Fruit fly (Drosophila melanogaster) whole organism, embryonic: Measurements from ENCODE around the gene CG10801.

Experiments used
- ATbp ChIP-seq: fragments of 200-800 bp; sonication (Bioruptor generic); optimal IDR thresholded peaks from 2 replicates; lab custom pipeline; 2017; ENCODE audit warnings: missing biosample characterization, mild to moderate bottlenecking, missing genetic modification characterization, missing genetic modification reagents
- Ada2b ChIP-seq: fragments of 200-800 bp; sonication (Bioruptor generic); IDR thresholded peaks from 2 replicates; pipeline ENCODE4 v1.3.6; 2022; ENCODE audit warnings: missing biosample characterization, missing genetic modification characterization
- B-H1 ChIP-seq: fragments of 200-800 bp; sonication (Bioruptor generic); IDR thresholded peaks from 3 replicates; pipeline ENCODE4 v1.3.6; 2022; ENCODE audit warnings: missing biosample characterization, missing genetic modification characterization
- CG10267 ChIP-seq: fragments of 200-800 bp; sonication (Bioruptor generic); optimal IDR thresholded peaks from 2 replicates; lab custom pipeline; 2018; ENCODE audit warnings: missing biosample characterization, mild to moderate bottlenecking, missing genetic modification characterization, moderate library complexity
- CG10654 ChIP-seq: fragments of 200-800 bp; sonication (Bioruptor generic); optimal IDR thresholded peaks from 2 replicates; lab custom pipeline; 2016; ENCODE audit warnings: missing biosample characterization, missing genetic modification characterization
- CG11247 ChIP-seq: fragments of 200-800 bp; sonication (Bioruptor generic); IDR thresholded peaks from 2 replicates; pipeline ENCODE4 v1.3.6; 2022; ENCODE audit warnings: missing biosample characterization, missing genetic modification characterization
- CG11456 ChIP-seq: fragments of 200-800 bp; sonication (Bioruptor generic); IDR thresholded peaks from 3 replicates; pipeline ENCODE4 v1.3.6; 2022; ENCODE audit warnings: missing biosample characterization, missing genetic modification characterization
- CG11504 ChIP-seq: fragments of 200-800 bp; sonication (Bioruptor generic); optimal IDR thresholded peaks from 3 replicates; lab custom pipeline; 2019; ENCODE audit warnings: missing biosample characterization, mild to moderate bottlenecking, missing genetic modification characterization, moderate library complexity
- CG13123 ChIP-seq: fragments of 200-800 bp; sonication (Bioruptor generic); optimal IDR thresholded peaks from 2 replicates; lab custom pipeline; 2016; ENCODE audit warnings: missing biosample characterization, missing genetic modification characterization
- CG13775 ChIP-seq: fragments of 200-800 bp; sonication (Bioruptor generic); optimal IDR thresholded peaks from 3 replicates; lab custom pipeline; 2017; ENCODE audit warnings: missing biosample characterization, mild to moderate bottlenecking, missing genetic modification characterization
- CG14050 ChIP-seq: fragments of 200-800 bp; sonication (Bioruptor generic); IDR thresholded peaks from 3 replicates; pipeline ENCODE4 v1.3.6; 2022; ENCODE audit warnings: missing biosample characterization, missing genetic modification characterization
- CG14710 ChIP-seq: fragments of 200-800 bp; sonication (Bioruptor generic); optimal IDR thresholded peaks from 3 replicates; lab custom pipeline; 2019; ENCODE audit warnings: missing biosample characterization, mild to moderate bottlenecking, missing genetic modification characterization, moderate library complexity
- CG17829 ChIP-seq: fragments of 200-800 bp; optimal IDR thresholded peaks from 2 replicates; lab custom pipeline; 2019; ENCODE audit warnings: missing biosample characterization, mild to moderate bottlenecking, missing genetic modification characterization, moderate library complexity
- CG2875 ChIP-seq: fragments of 200-800 bp; sonication (Bioruptor generic); optimal IDR thresholded peaks from 2 replicates; lab custom pipeline; 2017; ENCODE audit warnings: missing biosample characterization, mild to moderate bottlenecking, missing genetic modification characterization, missing genetic modification reagents
- CG30020 ChIP-seq: fragments of 200-800 bp; optimal IDR thresholded peaks from 2 replicates; lab custom pipeline; 2019; ENCODE audit warnings: missing biosample characterization, mild to moderate bottlenecking, missing genetic modification characterization, moderate library complexity
- CG3065 ChIP-seq: fragments of 200-800 bp; sonication (Bioruptor generic); optimal IDR thresholded peaks from 2 replicates; lab custom pipeline; 2016; ENCODE audit warnings: missing biosample characterization, missing genetic modification characterization
- CG34422 ChIP-seq: fragments of 200-800 bp; sonication (Bioruptor generic); IDR thresholded peaks from 3 replicates; pipeline ENCODE4 v1.3.6; 2022; ENCODE audit warnings: missing biosample characterization, missing genetic modification characterization
- CG4282 ChIP-seq: fragments of 200-800 bp; sonication (Bioruptor generic); optimal IDR thresholded peaks from 2 replicates; lab custom pipeline; 2016; ENCODE audit warnings: missing biosample characterization, missing genetic modification characterization
- CG4707 ChIP-seq: fragments of 200-800 bp; sonication (Bioruptor generic); optimal IDR thresholded peaks from 2 replicates; lab custom pipeline; 2018; ENCODE audit warnings: missing biosample characterization, mild to moderate bottlenecking, missing genetic modification characterization, moderate library complexity
- CG8359 ChIP-seq: fragments of 200-800 bp; sonication (Bioruptor generic); optimal IDR thresholded peaks from 2 replicates; lab custom pipeline; 2017; ENCODE audit warnings: missing biosample characterization, mild to moderate bottlenecking, missing genetic modification characterization, borderline replicate concordance
- CG8388 ChIP-seq: fragments of 200-800 bp; sonication (Bioruptor generic); optimal IDR thresholded peaks from 2 replicates; lab custom pipeline; 2019; ENCODE audit warnings: missing biosample characterization, mild to moderate bottlenecking, missing genetic modification characterization, moderate library complexity
- CG8944 ChIP-seq: fragments of 200-800 bp; sonication (Bioruptor generic); optimal IDR thresholded peaks from 3 replicates; lab custom pipeline; 2016; ENCODE audit warnings: missing biosample characterization, missing genetic modification characterization
- D19B ChIP-seq: fragments of 200-800 bp; sonication (Bioruptor generic); optimal IDR thresholded peaks from 2 replicates; lab custom pipeline; 2017; ENCODE audit warnings: missing biosample characterization, mild to moderate bottlenecking, missing genetic modification characterization
- Gsc ChIP-seq: fragments of 200-800 bp; sonication (Bioruptor generic); IDR thresholded peaks from 2 replicates; pipeline ENCODE4 v1.3.6; 2022; ENCODE audit warnings: missing biosample characterization, missing genetic modification characterization
- Hmx ChIP-seq: fragments of 200-800 bp; sonication (Bioruptor generic); optimal IDR thresholded peaks from 2 replicates; lab custom pipeline; 2016; ENCODE audit warnings: missing biosample characterization, missing genetic modification characterization
- Jarid2 ChIP-seq: fragments of 200-800 bp; sonication (Bioruptor generic); optimal IDR thresholded peaks from 3 replicates; lab custom pipeline; 2017; ENCODE audit warnings: mild to moderate bottlenecking, missing biosample characterization, missing genetic modification reagents, missing genetic modification characterization
- Mad ChIP-seq: fragments of 200-800 bp; sonication (Bioruptor generic); optimal IDR thresholded peaks from 2 replicates; lab custom pipeline; 2016; ENCODE audit warnings: missing biosample characterization, missing genetic modification characterization
- Meics ChIP-seq: fragments of 200-800 bp; sonication (Bioruptor generic); optimal IDR thresholded peaks from 2 replicates; lab custom pipeline; 2017; ENCODE audit warnings: missing biosample characterization, mild to moderate bottlenecking, missing genetic modification characterization
- Oli ChIP-seq: fragments of 200-800 bp; sonication (Bioruptor generic); optimal IDR thresholded peaks from 2 replicates; lab custom pipeline; 2018; ENCODE audit warnings: missing biosample characterization, mild to moderate bottlenecking, missing genetic modification characterization, moderate library complexity
- Ssrp ChIP-seq: fragments of 200-800 bp; sonication (Bioruptor generic); optimal IDR thresholded peaks from 2 replicates; lab custom pipeline; 2018; ENCODE audit warnings: missing biosample characterization, mild to moderate bottlenecking, missing genetic modification characterization, moderate library complexity
- ac ChIP-seq: fragments of 200-800 bp; sonication (Bioruptor generic); optimal IDR thresholded peaks from 3 replicates; lab custom pipeline; 2017; ENCODE audit warnings: missing biosample characterization, mild to moderate bottlenecking, missing genetic modification characterization
- ash1 ChIP-seq: fragments of 200-800 bp; sonication (Bioruptor generic); optimal IDR thresholded peaks from 2 replicates; lab custom pipeline; 2018; ENCODE audit warnings: missing biosample characterization, mild to moderate bottlenecking, missing genetic modification characterization
- cas ChIP-seq: fragments of 200-800 bp; sonication (Bioruptor generic); IDR thresholded peaks from 2 replicates; pipeline ENCODE4 v1.3.6; 2022; ENCODE audit warnings: missing biosample characterization, missing genetic modification characterization
- dmrt99B ChIP-seq: fragments of 200-800 bp; sonication (Bioruptor generic); optimal IDR thresholded peaks from 2 replicates; lab custom pipeline; 2018; ENCODE audit warnings: missing biosample characterization, mild to moderate bottlenecking, missing genetic modification characterization, moderate library complexity
- gce ChIP-seq: fragments of 200-800 bp; sonication (Bioruptor generic); IDR thresholded peaks from 3 replicates; pipeline ENCODE4 v1.3.6; 2022; ENCODE audit warnings: missing biosample characterization, missing genetic modification characterization
- gcm2 ChIP-seq: fragments of 200-800 bp; sonication (Bioruptor generic); optimal IDR thresholded peaks from 2 replicates; lab custom pipeline; 2016; ENCODE audit warnings: missing biosample characterization, missing genetic modification characterization
- hbn ChIP-seq: fragments of 200-800 bp; sonication (Bioruptor generic); IDR thresholded peaks from 2 replicates; pipeline ENCODE4 v1.3.6; 2022; ENCODE audit warnings: missing biosample characterization, missing genetic modification characterization; ENCODE audit not compliant: partially characterized antibody
- jing ChIP-seq: fragments of 200-800 bp; sonication (Bioruptor generic); optimal IDR thresholded peaks from 2 replicates; lab custom pipeline; 2018; ENCODE audit warnings: missing biosample characterization, mild to moderate bottlenecking, missing genetic modification characterization
- ken ChIP-seq: fragments of 200-800 bp; sonication (Bioruptor generic); IDR thresholded peaks from 3 replicates; pipeline ENCODE4 v1.3.6; 2022; ENCODE audit warnings: missing biosample characterization, missing genetic modification characterization
- lab ChIP-seq: fragments of 200-800 bp; sonication (Bioruptor generic); optimal IDR thresholded peaks from 3 replicates; lab custom pipeline; 2017; ENCODE audit warnings: missing biosample characterization, missing genetic modification characterization, mild to moderate bottlenecking, moderate library complexity, missing genetic modification reagents
- lmd ChIP-seq: fragments of 200-800 bp; sonication (Bioruptor generic); IDR thresholded peaks from 2 replicates; pipeline ENCODE4 v1.3.6; 2022; ENCODE audit warnings: missing biosample characterization, missing genetic modification characterization
- lola ChIP-seq, 3 experiments: fragments of >200 bp in 2 of 3; fragments of 200-800 bp in 1 of 3; sonication (Bioruptor generic) in 1 of 3; optimal IDR thresholded peaks; 2 replicates each; lab custom pipeline; 2017 to 2019; ENCODE audit warnings: missing biosample characterization in 3 of 3, missing genetic modification characterization in 3 of 3, mild to moderate bottlenecking in 1 of 3, moderate library complexity in 1 of 3
- nerfin-1 ChIP-seq: fragments of 200-800 bp; sonication (Bioruptor generic); optimal IDR thresholded peaks from 3 replicates; lab custom pipeline; 2019; ENCODE audit warnings: missing biosample characterization, mild to moderate bottlenecking, missing genetic modification characterization, moderate library complexity
- prd ChIP-seq, 3 experiments: fragments of >200 bp in 2 of 3; fragments of 200-800 bp in 1 of 3; sonication (Bioruptor generic) in 1 of 3; optimal IDR thresholded peaks in 2 of 3; IDR thresholded peaks in 1 of 3; 2 replicates in 2 of 3; 3 replicates in 1 of 3; pipeline versions ENCODE4 v1.3.6 to Lab custom; 2017 to 2022; ENCODE audit warnings: missing biosample characterization in 1 of 3, missing genetic modification characterization in 1 of 3
- ranshi ChIP-seq: fragments of 200-800 bp; sonication (Bioruptor generic); IDR thresholded peaks from 2 replicates; pipeline ENCODE4 v1.3.6; 2022; ENCODE audit warnings: missing biosample characterization, missing genetic modification characterization
- sisA ChIP-seq: fragments of 200-800 bp; sonication (Bioruptor generic); IDR thresholded peaks from 2 replicates; pipeline ENCODE4 v1.3.6; 2022; ENCODE audit warnings: missing biosample characterization, missing genetic modification characterization
- stwl ChIP-seq: fragments of 200-800 bp; sonication (Bioruptor generic); optimal IDR thresholded peaks from 3 replicates; lab custom pipeline; 2018; ENCODE audit warnings: missing biosample characterization, mild to moderate bottlenecking, missing genetic modification characterization, moderate library complexity
- vfl ChIP-seq: fragments of 200-800 bp; sonication (Bioruptor generic); optimal IDR thresholded peaks from 2 replicates; lab custom pipeline; 2016; ENCODE audit warnings: missing biosample characterization, missing genetic modification characterization
- wor ChIP-seq: fragments of 200-800 bp; sonication (Bioruptor generic); IDR thresholded peaks from 2 replicates; pipeline ENCODE4 v1.3.6; 2022; ENCODE audit warnings: missing biosample characterization, missing genetic modification characterization
- zfh1 ChIP-seq: fragments of 200-800 bp; sonication (Bioruptor generic); IDR thresholded peaks from 3 replicates; pipeline ENCODE4 v1.3.6; 2022; ENCODE audit warnings: missing biosample characterization, missing genetic modification characterization

CG10801 gene

DNA sequence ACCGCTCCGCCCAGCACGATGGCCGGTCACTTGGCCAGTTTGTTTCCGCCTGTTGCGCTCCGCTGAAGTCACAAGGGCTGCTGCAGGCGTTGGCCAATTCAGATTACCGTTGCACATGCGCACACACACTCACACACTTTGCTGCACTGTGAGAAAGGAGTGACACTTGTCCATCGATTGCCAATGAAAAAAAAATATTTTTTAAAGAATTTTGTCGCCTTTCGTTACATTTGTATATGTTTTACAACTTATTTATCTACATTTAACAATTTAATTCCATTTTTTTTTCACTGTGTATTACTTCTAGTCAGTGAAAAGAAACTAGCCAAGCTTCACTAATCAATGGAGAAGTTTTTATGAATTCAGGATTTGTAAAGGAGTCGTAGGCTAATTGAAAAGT is 15.6 kb downstream of the CG10801 start (continued):
- TF ChIP-seq CG8359 (GFP tag; lab: Kevin White, UChicago): peak; percentile 4
- no peak for TF ChIP-seq ac
- TF ChIP-seq CG10654 (GFP tag; lab: Kevin White, UChicago): peak; percentile 33
- TF ChIP-seq hbn: no peak
- TF ChIP-seq Mad (GFP tag; lab: Kevin White, UChicago): no peak
- TF ChIP-seq CG13775: peak; percentile 21
- TF ChIP-seq prd (optimal IDR thresholded peaks at IDR 0.05; lab: Kevin White, UChicago): no peak
- TF ChIP-seq prd (GFP tag; IDR thresholded peaks at IDR 0.05; lab: Robert Waterston, UW): peak; percentile 81
- peak; percentile 32 for TF ChIP-seq CG17829 (tag; lab: Kevin White, UChicago)
- TF ChIP-seq CG8944 (GFP tag; lab: Kevin White, UChicago): no peak
- peak; percentile 31 for TF ChIP-seq CG10267 (tag; lab: Kevin White, UChicago)
- no peak for TF ChIP-seq CG34422 (GFP tag; lab: Robert Waterston, UW)
- no peak for TF ChIP-seq Meics
- no peak for TF ChIP-seq CG11247
- no peak for TF ChIP-seq jing
- TF ChIP-seq D19B: no peak
- TF ChIP-seq vfl (GFP tag; lab: Kevin White, UChicago): no peak
- TF ChIP-seq CG11504: peak; percentile 66
- TF ChIP-seq lab (GFP tag; lab: Kevin White, UChicago): peak; percentile 26
- no peak for TF ChIP-seq stwl (tag; lab: Kevin White, UChicago)
- peak; percentile 40 for TF ChIP-seq Oli (tag; lab: Kevin White, UChicago)
- TF ChIP-seq nerfin-1 (tag; lab: Kevin White, UChicago): no peak
- peak; percentile 57 for TF ChIP-seq dmrt99B (tag; lab: Kevin White, UChicago)
- TF ChIP-seq CG4282: no peak
- peak; percentile 21 for TF ChIP-seq ATbp (GFP tag; lab: Kevin White, UChicago)
- no peak for TF ChIP-seq gcm2
- peak; percentile 38 for TF ChIP-seq CG8388 (GFP tag; lab: Kevin White, UChicago)
- TF ChIP-seq lmd: peak; percentile 49; the same call in 1 of the 2 replicates
- peak; percentile 66 for TF ChIP-seq zfh1 (GFP tag; lab: Robert Waterston, UW)
- TF ChIP-seq CG2875 (GFP tag; lab: Kevin White, UChicago): no peak
- peak; percentile 50; the same call in 1 of the 2 replicates for TF ChIP-seq sisA (GFP tag; lab: Robert Waterston, UW)
- no peak for TF ChIP-seq wor (GFP tag; lab: Robert Waterston, UW)
- no peak for TF ChIP-seq ash1 (GFP tag; lab: Kevin White, UChicago)
- TF ChIP-seq Jarid2: no peak
- no peak for TF ChIP-seq CG30020
- TF ChIP-seq cas: no peak
- TF ChIP-seq Ssrp (tag; lab: Kevin White, UChicago): peak; percentile 52
- TF ChIP-seq CG14050: peak; percentile 13; the same call in 1 of the 3 replicates
- no peak for TF ChIP-seq Hmx
- TF ChIP-seq ken (GFP tag; lab: Robert Waterston, UW): 0 out of 3 replicates have a peak, but pooled peaks have one; percentile 15
- no peak for TF ChIP-seq gce (GFP tag; lab: Robert Waterston, UW)
- TF ChIP-seq CG11456: no peak
- TF ChIP-seq CG14710: peak; percentile 38
- peak; percentile 22; the same call in 1 of the 2 replicates for TF ChIP-seq Gsc
- TF ChIP-seq CG13123: no peak
- TF ChIP-seq CG4707 (GFP tag; lab: Kevin White, UChicago): no peak
- TF ChIP-seq lola (GFP tag; optimal IDR thresholded peaks at IDR 0.05; lab: Kevin White, UChicago): peak in 1 of 3 experiments; percentile 59
- TF ChIP-seq B-H1 (GFP tag; lab: Robert Waterston, UW): 0 out of 3 replicates have a peak, but pooled peaks have one; percentile 17
- TF ChIP-seq ranshi (GFP tag; lab: Robert Waterston, UW): peak; percentile 27; the same call in 1 of the 2 replicates
- no peak for TF ChIP-seq CG3065 (GFP tag; lab: Kevin White, UChicago)
- peak; percentile 47 for TF ChIP-seq Ada2b (GFP tag; lab: Robert Waterston, UW)
